Fruit fly (Drosophila melanogaster): ENCODE measurements around the gene DNAlig4.

DNA sequence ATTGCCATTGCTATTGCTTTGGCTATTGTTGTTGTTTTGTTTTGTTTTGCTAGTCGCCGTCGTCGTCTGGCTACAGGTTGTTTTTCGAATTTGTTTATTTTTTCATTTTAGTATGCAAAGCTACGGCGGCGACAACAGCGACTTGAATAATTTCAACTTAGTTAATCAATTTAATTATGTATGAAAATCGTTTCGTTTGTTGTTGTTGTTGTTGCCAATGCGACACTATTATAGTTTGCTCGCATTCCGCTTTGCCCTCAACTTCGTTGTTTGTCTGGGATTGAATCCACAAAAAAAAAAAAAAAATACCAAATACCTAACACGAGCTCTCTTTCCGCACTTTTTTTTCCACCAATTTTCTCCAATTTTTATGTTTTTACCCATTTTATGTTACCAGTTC is 39.8 kb downstream of the DNAlig4 start:
- no peak for TF ChIP-seq Gug (GFP tag; IDR thresholded peaks at IDR 0.05)
- TF ChIP-seq CG6854 (GFP tag; optimal IDR thresholded peaks at IDR 0.05), result no peak
- no peak for TF ChIP-seq lz (GFP tag; optimal IDR thresholded peaks at IDR 0.05)
- no peak for TF ChIP-seq Hr39 (GFP tag; optimal IDR thresholded peaks at IDR 0.05)
- TF ChIP-seq Sox15 (GFP tag; optimal IDR thresholded peaks at IDR 0.05), result no peak
- no peak for TF ChIP-seq Eip93F (GFP tag; optimal IDR thresholded peaks at IDR 0.05)
- no peak for TF ChIP-seq net (GFP tag; optimal IDR thresholded peaks at IDR 0.05)
- no peak for TF ChIP-seq Ets21C (GFP tag; optimal IDR thresholded peaks at IDR 0.05)
- TF ChIP-seq CG3919 (GFP tag; optimal IDR thresholded peaks at IDR 0.05), result no peak
- no peak for TF ChIP-seq CG3032 (tag; optimal IDR thresholded peaks at IDR 0.05)
- TF ChIP-seq topi (GFP tag; optimal IDR thresholded peaks at IDR 0.05), result no peak
- TF ChIP-seq CG8632 (GFP tag; optimal IDR thresholded peaks at IDR 0.05), result no peak
